Comparison of ENCODE assay signal across 1 fruit fly cellular context in genomic region chr2L:8009283-8010211, dm6.
TF ChIP-seq lines count a peak whose summit lies in the region.

Gene CG12560, minus strand, starts transcription at chr2L:8009477.

TF ChIP-seq in whole organism, embryonic, 481 proteins besides CTCF, POLR2A, EP300 and RAD21 (continued from another document):
- TF ChIP-seq bsh (GFP tag; optimal IDR thresholded peaks at IDR 0.05; lab: Kevin White, UChicago) (peak in 1 of 2 experiments; percentile 27), run (tag; optimal IDR thresholded peaks at IDR 0.05; lab: Kevin White, UChicago) (no peak), Oaz (GFP tag; IDR thresholded peaks at IDR 0.05; lab: Robert Waterston, UW) (no peak), rib (GFP tag; IDR thresholded peaks at IDR 0.05; lab: Robert Waterston, UW) (no peak), CG11695 (GFP tag; IDR thresholded peaks at IDR 0.05; lab: Robert Waterston, UW) (peak; percentile 26; the same call in 1 of the 3 replicates), pho (GFP tag; optimal IDR thresholded peaks at IDR 0.05; lab: Kevin White, UChicago) (peak; percentile 13), C15 (GFP tag; IDR thresholded peaks at IDR 0.05; lab: Robert Waterston, UW) (no peak), Fer1 (GFP tag; optimal IDR thresholded peaks at IDR 0.05; lab: Kevin White, UChicago) (no peak), CG2875 (GFP tag; optimal IDR thresholded peaks at IDR 0.05; lab: Kevin White, UChicago) (no peak), PHDP (tag; optimal IDR thresholded peaks at IDR 0.05; lab: Kevin White, UChicago) (peak; percentile 23), zen (tag; optimal IDR thresholded peaks at IDR 0.05; lab: Kevin White, UChicago) (no peak), dmrt99B (tag; optimal IDR thresholded peaks at IDR 0.05; lab: Kevin White, UChicago) (peak; percentile 33), Pdp1 (GFP tag; optimal IDR thresholded peaks at IDR 0.05; lab: Kevin White, UChicago) (peak in 1 of 2 experiments; percentile 8), org-1 (GFP tag; optimal IDR thresholded peaks at IDR 0.05; lab: Kevin White, UChicago) (no peak), CG14441 (GFP tag; IDR thresholded peaks at IDR 0.05; lab: Robert Waterston, UW) (no peak), ac (GFP tag; optimal IDR thresholded peaks at IDR 0.05; lab: Kevin White, UChicago) (no peak), CG8478 (optimal IDR thresholded peaks at IDR 0.05; lab: Kevin White, UChicago) (no peak), dmrt11E (tag; optimal IDR thresholded peaks at IDR 0.05; lab: Kevin White, UChicago) (no peak), corto (GFP tag; optimal IDR thresholded peaks at IDR 0.05; lab: Kevin White, UChicago) (no peak), zen2 (GFP tag; IDR thresholded peaks at IDR 0.05; lab: Robert Waterston, UW; ENCODE audit: partially characterized antibody) (no peak), lab (GFP tag; optimal IDR thresholded peaks at IDR 0.05; lab: Kevin White, UChicago) (no peak), slbo (GFP tag; IDR thresholded peaks at IDR 0.05; lab: Robert Waterston, UW) (0 out of 2 replicates have a peak, but pooled peaks have one; percentile 2), cg (GFP tag; optimal IDR thresholded peaks at IDR 0.05; lab: Kevin White, UChicago) (no peak), CG6254 (GFP tag; optimal IDR thresholded peaks at IDR 0.05; lab: Kevin White, UChicago) (no peak), ATbp (GFP tag; optimal IDR thresholded peaks at IDR 0.05; lab: Kevin White, UChicago) (peak; percentile 4), CG17912 (GFP tag; optimal IDR thresholded peaks at IDR 0.05; lab: Kevin White, UChicago) (peak; percentile 20), Dfd (GFP tag; optimal IDR thresholded peaks at IDR 0.05; lab: Kevin White, UChicago) (no peak), tna (GFP tag; IDR thresholded peaks at IDR 0.05; lab: Robert Waterston, UW; ENCODE audit: partially characterized antibody) (peak; percentile 40; the same call in 1 of the 2 replicates), exex (tag; optimal IDR thresholded peaks at IDR 0.05; lab: Kevin White, UChicago) (peak; percentile 42), Sox100B (GFP tag; optimal IDR thresholded peaks at IDR 0.05; lab: Kevin White, UChicago) (peak; percentile 19), Dbx (GFP tag; IDR thresholded peaks at IDR 0.05; lab: Robert Waterston, UW) (no peak), slp2 (GFP tag; optimal IDR thresholded peaks at IDR 0.05; lab: Kevin White, UChicago) (no peak), CG7987 (GFP tag; optimal IDR thresholded peaks at IDR 0.05; lab: Kevin White, UChicago) (no peak), CG6175 (GFP tag; IDR thresholded peaks at IDR 0.05; lab: Robert Waterston, UW) (no peak), CG33213 (GFP tag; optimal IDR thresholded peaks at IDR 0.05; lab: Kevin White, UChicago) (no peak), Rfx (GFP tag; IDR thresholded peaks at IDR 0.05; lab: Robert Waterston, UW) (peak; percentile 21; the same call in 1 of the 2 replicates), CG14710 (tag; optimal IDR thresholded peaks at IDR 0.05; lab: Kevin White, UChicago) (no peak), onecut (GFP tag; IDR thresholded peaks at IDR 0.05; lab: Robert Waterston, UW) (peak; percentile 16; the same call in 1 of the 2 replicates), lmd (GFP tag; IDR thresholded peaks at IDR 0.05; lab: Robert Waterston, UW) (no peak), E2f1 (GFP tag; IDR thresholded peaks at IDR 0.05; lab: Robert Waterston, UW) (0 out of 2 replicates have a peak, but pooled peaks have one; percentile 22), CG8924 (tag; optimal IDR thresholded peaks at IDR 0.05; lab: Kevin White, UChicago) (no peak), Atf-2 (GFP tag; optimal IDR thresholded peaks at IDR 0.05; lab: Kevin White, UChicago) (no peak), Drgx (GFP tag; IDR thresholded peaks at IDR 0.05; lab: Robert Waterston, UW) (no peak), CG1647 (GFP tag; optimal IDR thresholded peaks at IDR 0.05; lab: Kevin White, UChicago) (no peak), lilli (GFP tag; optimal IDR thresholded peaks at IDR 0.05; lab: Kevin White, UChicago) (peak; percentile 24), Spps (tag; optimal IDR thresholded peaks at IDR 0.05; lab: Kevin White, UChicago) (no peak), CrebB (tag; optimal IDR thresholded peaks at IDR 0.05; lab: Kevin White, UChicago) (peak; percentile 13), CG43689 (GFP tag; IDR thresholded peaks at IDR 0.05; lab: Robert Waterston, UW) (peak; percentile 33; the same call in 1 of the 2 replicates), CG3065 (GFP tag; optimal IDR thresholded peaks at IDR 0.05; lab: Kevin White, UChicago) (no peak), CG14050 (GFP tag; IDR thresholded peaks at IDR 0.05; lab: Robert Waterston, UW) (no peak), wor (GFP tag; IDR thresholded peaks at IDR 0.05; lab: Robert Waterston, UW) (no peak), CG1024 (GFP tag; IDR thresholded peaks at IDR 0.05; lab: Robert Waterston, UW) (no peak), B-H2 (GFP tag; optimal IDR thresholded peaks at IDR 0.05; lab: Kevin White, UChicago) (peak; percentile 6), CG15601 (tag; optimal IDR thresholded peaks at IDR 0.05; lab: Kevin White, UChicago) (peak; percentile 37), ci (GFP tag; IDR thresholded peaks at IDR 0.05; lab: Robert Waterston, UW) (0 out of 3 replicates have a peak, but pooled peaks have one; percentile 6), CG15269 (tag; optimal IDR thresholded peaks at IDR 0.05; lab: Kevin White, UChicago) (peak; percentile 26), Atf6 (GFP tag; IDR thresholded peaks at IDR 0.05; lab: Robert Waterston, UW) (peak; percentile 31; the same call in 1 of the 2 replicates), sob (GFP tag; IDR thresholded peaks at IDR 0.05; lab: Robert Waterston, UW) (0 out of 2 replicates have a peak, but pooled peaks have one; percentile 37), CoRest (tag; optimal IDR thresholded peaks at IDR 0.05; lab: Kevin White, UChicago) (no peak), CG18599 (GFP tag; optimal IDR thresholded peaks at IDR 0.05; lab: Kevin White, UChicago) (peak; percentile 30), tgo (GFP tag; IDR thresholded peaks at IDR 0.05; lab: Robert Waterston, UW) (peak; percentile 43; the same call in 1 of the 3 replicates), knrl (GFP tag; IDR thresholded peaks at IDR 0.05; lab: Robert Waterston, UW; ENCODE audit: partially characterized antibody) (no peak), CG11504 (tag; optimal IDR thresholded peaks at IDR 0.05; lab: Kevin White, UChicago) (peak; percentile 64), Awh (GFP tag; IDR thresholded peaks at IDR 0.05; lab: Robert Waterston, UW) (no peak), Med (GFP tag; lab: Kevin White, UChicago) (peak; percentile 33), dm (GFP tag; optimal IDR thresholded peaks at IDR 0.05; lab: Kevin White, UChicago) (peak; percentile 27), emc (GFP tag; optimal IDR thresholded peaks at IDR 0.05; lab: Kevin White, UChicago) (no peak), sug (tag; optimal IDR thresholded peaks at IDR 0.05; lab: Kevin White, UChicago) (peak; percentile 75), cas (GFP tag; IDR thresholded peaks at IDR 0.05; lab: Robert Waterston, UW) (no peak), CG2889 (GFP tag; IDR thresholded peaks at IDR 0.05; lab: Robert Waterston, UW) (no peak), CG11456 (GFP tag; IDR thresholded peaks at IDR 0.05; lab: Robert Waterston, UW) (peak; percentile 47; the same call in 1 of the 3 replicates)
